Worm (Caenorhabditis elegans) whole organism, L2 larva: Measurements from ENCODE around the gene ubh-4.

ENCODE experiments used
- R02D3.7 ChIP-seq: fragments of 150-350 bp; optimal IDR thresholded peaks from 2 replicates; lab custom pipeline; 2014; ENCODE audit warnings: missing biosample characterization, missing genetic modification characterization
- ZK546.5 ChIP-seq: sonication (generic microtip); optimal IDR thresholded peaks from 2 replicates; lab custom pipeline; 2017; ENCODE audit warnings: missing biosample characterization, missing genetic modification characterization
- ama-1 ChIP-seq: fragments of 150-350 bp; optimal IDR thresholded peaks from 2 replicates; lab custom pipeline; 2018; ENCODE audit warnings: inconsistent platforms
- dmd-4 ChIP-seq: sonication (generic microtip); optimal IDR thresholded peaks from 2 replicates; lab custom pipeline; 2017; ENCODE audit warnings: missing biosample characterization, missing genetic modification characterization
- lsy-2 ChIP-seq, 2 experiments: fragments of 150-350 bp in 1 of 2; sonication (generic microtip) in 1 of 2; optimal IDR thresholded peaks; 2 replicates each; lab custom pipeline; 2014 to 2017; ENCODE audit warnings: missing biosample characterization in 2 of 2, missing genetic modification characterization in 2 of 2
- nhr-11 ChIP-seq: fragments of 150-350 bp; optimal IDR thresholded peaks from 2 replicates; lab custom pipeline; 2014; ENCODE audit warnings: missing biosample characterization, missing genetic modification characterization
- nhr-237 ChIP-seq: fragments of 150-350 bp; optimal IDR thresholded peaks from 2 replicates; lab custom pipeline; 2014; ENCODE audit warnings: missing biosample characterization, missing genetic modification characterization
- nhr-77 ChIP-seq: fragments of 150-350 bp; optimal IDR thresholded peaks from 2 replicates; lab custom pipeline; 2014; ENCODE audit warnings: missing biosample characterization, missing genetic modification characterization
- peb-1 ChIP-seq: fragments of 150-350 bp; optimal IDR thresholded peaks from 2 replicates; lab custom pipeline; 2014; ENCODE audit warnings: missing biosample characterization, missing genetic modification characterization
- ztf-11 ChIP-seq: sonication (generic microtip); optimal IDR thresholded peaks from 2 replicates; lab custom pipeline; 2017; ENCODE audit warnings: missing biosample characterization, missing genetic modification characterization

- TF ChIP-seq ztf-11 (tag; lab: Kevin White, UChicago) (no peak), dmd-4 (no peak), peb-1 (tag; lab: Kevin White, UChicago) (no peak), R02D3.7 (tag; lab: Kevin White, UChicago) (no peak), nhr-11 (tag; lab: Kevin White, UChicago) (no peak), ama-1 (lab: Kevin White, UChicago) (peak; percentile 20), ZK546.5 (tag; lab: Kevin White, UChicago) (no peak), lsy-2 (tag; optimal IDR thresholded peaks at IDR 0.05; lab: Kevin White, UChicago) (peak in 1 of 2 experiments; percentile 74), nhr-77 (tag; lab: Kevin White, UChicago) (no peak), nhr-237 (no peak)
These were observed 22.6 kb downstream of the ubh-4 start for ce11 chrII:8016761-8017160.
